Worm (Caenorhabditis elegans) whole organism, late embryonic: ENCODE measurements around the gene alg-1.

Source experiments
- C38D4.7 ChIP-seq: fragments of 200-800 bp; sonication (Bioruptor generic); optimal IDR thresholded peaks from 2 replicates; lab custom pipeline; 2018; ENCODE audit warnings: mild to moderate bottlenecking, missing genetic modification characterization, moderate library complexity, missing compliant biosample characterization
- F13H6.1 ChIP-seq: sonication (generic microtip); optimal IDR thresholded peaks from 2 replicates; lab custom pipeline; 2016; ENCODE audit warnings: missing genetic modification characterization, missing compliant biosample characterization
- K02D7.2 ChIP-seq: sonication (generic microtip); optimal IDR thresholded peaks from 2 replicates; lab custom pipeline; 2017; ENCODE audit warnings: mild to moderate bottlenecking, missing genetic modification characterization, missing compliant biosample characterization
- K09A11.1 ChIP-seq: sonication (generic microtip); optimal IDR thresholded peaks from 2 replicates; lab custom pipeline; 2017; ENCODE audit warnings: antibody characterized with exemption, mild to moderate bottlenecking, missing genetic modification characterization, missing compliant biosample characterization; ENCODE audit not compliant: insufficient read depth
- Y22D7AL.16 ChIP-seq: sonication (generic microtip); optimal IDR thresholded peaks from 2 replicates; lab custom pipeline; 2016; ENCODE audit warnings: missing genetic modification characterization, missing compliant biosample characterization
- ama-1 ChIP-seq: fragments of 150-350 bp; optimal IDR thresholded peaks from 2 replicates; lab custom pipeline; 2014
- ceh-18 ChIP-seq: sonication (generic microtip); optimal IDR thresholded peaks from 2 replicates; lab custom pipeline; 2016; ENCODE audit warnings: missing genetic modification characterization, missing compliant biosample characterization
- ceh-19 ChIP-seq: fragments of 200-800 bp; sonication (Bioruptor generic); optimal IDR thresholded peaks from 2 replicates; lab custom pipeline; 2018; ENCODE audit warnings: mild to moderate bottlenecking, missing genetic modification characterization, missing compliant biosample characterization
- ceh-24 ChIP-seq: sonication (generic microtip); optimal IDR thresholded peaks from 2 replicates; lab custom pipeline; 2016; ENCODE audit warnings: mild to moderate bottlenecking, missing genetic modification characterization, missing compliant biosample characterization
- ceh-30 ChIP-seq: fragments of 150-350 bp; optimal IDR thresholded peaks from 2 replicates; lab custom pipeline; 2014; ENCODE audit warnings: missing biosample characterization, missing genetic modification characterization
- ceh-31 ChIP-seq: sonication (generic microtip); optimal IDR thresholded peaks from 2 replicates; lab custom pipeline; 2016; ENCODE audit warnings: missing genetic modification characterization, missing compliant biosample characterization
- ceh-34 ChIP-seq: sonication (generic microtip); optimal IDR thresholded peaks from 2 replicates; lab custom pipeline; 2016; ENCODE audit warnings: mild to moderate bottlenecking, missing genetic modification characterization, missing compliant biosample characterization
- ceh-45 ChIP-seq: fragments of 200-800 bp; sonication (Bioruptor generic); IDR thresholded peaks from 2 replicates; pipeline ENCODE4 v1.3.6; 2022; ENCODE audit warnings: missing genetic modification reagents, missing genetic modification characterization, missing compliant biosample characterization
- ceh-9 ChIP-seq: sonication (generic microtip); optimal IDR thresholded peaks from 2 replicates; lab custom pipeline; 2016; ENCODE audit warnings: mild to moderate bottlenecking, missing genetic modification characterization, inconsistent platforms, missing compliant biosample characterization
- elt-2 ChIP-seq: sonication (generic microtip); optimal IDR thresholded peaks from 2 replicates; lab custom pipeline; 2016; ENCODE audit warnings: missing genetic modification reagents, missing genetic modification characterization, missing compliant biosample characterization
- ets-4 ChIP-seq: sonication (generic microtip); optimal IDR thresholded peaks from 2 replicates; lab custom pipeline; 2016; ENCODE audit warnings: missing genetic modification characterization, missing compliant biosample characterization
- gmeb-2 ChIP-seq: sonication (generic microtip); optimal IDR thresholded peaks from 2 replicates; lab custom pipeline; 2016; ENCODE audit warnings: missing genetic modification characterization, inconsistent platforms, missing compliant biosample characterization
- hlh-13 ChIP-seq: fragments of 200-800 bp; sonication (Bioruptor generic); optimal IDR thresholded peaks from 2 replicates; lab custom pipeline; 2018; ENCODE audit warnings: mild to moderate bottlenecking, missing genetic modification characterization, missing compliant biosample characterization
- hlh-15 ChIP-seq: sonication (generic microtip); optimal IDR thresholded peaks from 2 replicates; lab custom pipeline; 2016; ENCODE audit warnings: missing genetic modification characterization, missing compliant biosample characterization
- hlh-30 ChIP-seq: sonication (generic microtip); optimal IDR thresholded peaks from 2 replicates; lab custom pipeline; 2017; ENCODE audit warnings: antibody characterized with exemption, missing genetic modification characterization, missing compliant biosample characterization; ENCODE audit not compliant: insufficient read depth
- hlh-6 ChIP-seq: sonication (generic microtip); optimal IDR thresholded peaks from 2 replicates; lab custom pipeline; 2016; ENCODE audit warnings: missing genotype, missing genetic modification characterization, missing compliant biosample characterization
- hlh-8 ChIP-seq: sonication (generic microtip); optimal IDR thresholded peaks from 2 replicates; lab custom pipeline; 2016; ENCODE audit warnings: missing genotype, missing genetic modification characterization, missing compliant biosample characterization
- lim-6 ChIP-seq: sonication (generic microtip); optimal IDR thresholded peaks from 2 replicates; lab custom pipeline; 2016; ENCODE audit warnings: missing genetic modification characterization, missing compliant biosample characterization
- madf-2 ChIP-seq: sonication (generic microtip); optimal IDR thresholded peaks from 2 replicates; lab custom pipeline; 2017; ENCODE audit warnings: missing genetic modification characterization, missing compliant biosample characterization
- mec-3 ChIP-seq: sonication (generic microtip); optimal IDR thresholded peaks from 2 replicates; lab custom pipeline; 2016; ENCODE audit warnings: borderline replicate concordance, missing genetic modification characterization, missing compliant biosample characterization
- nfya-1 ChIP-seq: sonication (generic microtip); optimal IDR thresholded peaks from 2 replicates; lab custom pipeline; 2017; ENCODE audit warnings: missing genetic modification characterization, mild to moderate bottlenecking, missing compliant biosample characterization, antibody characterized with exemption, moderate library complexity
- npax-4 ChIP-seq: sonication (generic microtip); optimal IDR thresholded peaks from 2 replicates; lab custom pipeline; 2016; ENCODE audit warnings: missing genetic modification characterization, missing compliant biosample characterization
- odd-2 ChIP-seq: sonication (generic microtip); optimal IDR thresholded peaks from 2 replicates; lab custom pipeline; 2017; ENCODE audit warnings: antibody characterized with exemption, mild to moderate bottlenecking, missing genetic modification characterization, missing compliant biosample characterization
- pat-9 ChIP-seq: fragments of 200-800 bp; sonication (Bioruptor generic); optimal IDR thresholded peaks from 2 replicates; lab custom pipeline; 2018; ENCODE audit warnings: mild to moderate bottlenecking, missing genetic modification characterization, moderate library complexity, missing compliant biosample characterization
- pax-1 ChIP-seq: fragments of 150-350 bp; optimal IDR thresholded peaks from 2 replicates; lab custom pipeline; 2014; ENCODE audit warnings: missing biosample characterization, missing genetic modification characterization
- pha-2 ChIP-seq: sonication (generic microtip); optimal IDR thresholded peaks from 2 replicates; lab custom pipeline; 2017; ENCODE audit warnings: mild to moderate bottlenecking, missing genetic modification characterization, missing compliant biosample characterization
- pqm-1 ChIP-seq: sonication (generic microtip); optimal IDR thresholded peaks from 2 replicates; lab custom pipeline; 2016; ENCODE audit warnings: missing genetic modification characterization, missing compliant biosample characterization
- ref-2 ChIP-seq: sonication (generic microtip); optimal IDR thresholded peaks from 2 replicates; lab custom pipeline; 2016; ENCODE audit warnings: missing genetic modification characterization, missing compliant biosample characterization
- rnt-1 ChIP-seq: sonication (generic microtip); optimal IDR thresholded peaks from 2 replicates; lab custom pipeline; 2016; ENCODE audit warnings: missing genetic modification characterization, missing compliant biosample characterization
- tbx-2 ChIP-seq: sonication (generic microtip); optimal IDR thresholded peaks from 2 replicates; lab custom pipeline; 2016; ENCODE audit warnings: missing genetic modification characterization, missing compliant biosample characterization
- ttx-3 ChIP-seq: sonication (generic microtip); optimal IDR thresholded peaks from 2 replicates; lab custom pipeline; 2016; ENCODE audit warnings: missing genetic modification reagents, missing genetic modification characterization, missing compliant biosample characterization
- unc-3 ChIP-seq, 2 experiments: fragments of 200-800 bp in 1 of 2; sonication (Bioruptor generic) in 1 of 2; sonication (generic microtip) in 1 of 2; conservative IDR thresholded peaks in 1 of 2; optimal IDR thresholded peaks in 1 of 2; 2 replicates each; pipeline versions ENCODE4 v1.3.6 to Lab custom; 2016 to 2022; ENCODE audit warnings: missing compliant biosample characterization in 2 of 2, missing genetic modification characterization in 2 of 2, missing genetic modification reagents in 1 of 2
- unc-42 ChIP-seq: sonication (generic microtip); optimal IDR thresholded peaks from 2 replicates; lab custom pipeline; 2016; ENCODE audit warnings: missing genotype, missing genetic modification characterization, missing compliant biosample characterization
- unc-55 ChIP-seq: sonication (generic microtip); optimal IDR thresholded peaks from 2 replicates; lab custom pipeline; 2017; ENCODE audit warnings: missing biosample characterization, missing genetic modification reagents, missing genetic modification characterization

alg-1 gene

DNA sequence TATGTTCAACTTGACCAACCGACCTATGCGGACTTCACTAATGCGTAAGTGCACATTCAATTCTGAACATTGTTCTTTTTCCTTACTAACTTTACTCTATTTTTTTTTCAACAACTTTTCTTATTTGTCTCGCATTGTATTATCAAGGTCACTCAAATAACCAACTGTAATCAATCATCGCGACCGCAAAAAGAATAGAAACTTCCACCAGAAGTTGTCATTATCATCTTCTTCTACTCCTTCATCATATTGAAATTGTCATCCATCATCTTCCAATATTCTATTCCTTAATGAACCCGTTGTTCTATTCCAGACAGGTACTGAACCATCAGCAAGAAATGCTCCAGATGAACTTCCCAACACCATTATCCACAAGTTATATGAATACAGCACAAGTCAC lies 9.5 kb upstream of the alg-1 start:
- no peak for TF ChIP-seq hlh-13 (GFP tag; lab: Kevin White, UChicago)
- no peak for TF ChIP-seq npax-4 (tag; lab: Kevin White, UChicago)
- TF ChIP-seq ceh-24, result no peak
- TF ChIP-seq lim-6 (tag; lab: Kevin White, UChicago), result no peak
- TF ChIP-seq pat-9 (tag; lab: Kevin White, UChicago), result no peak
- TF ChIP-seq ceh-30, result no peak
- TF ChIP-seq pax-1 (tag; lab: Kevin White, UChicago), result no peak
- TF ChIP-seq hlh-6 (tag; lab: Kevin White, UChicago), result no peak
- no peak for TF ChIP-seq tbx-2 (tag; lab: Kevin White, UChicago)
- no peak for TF ChIP-seq madf-2 (tag; lab: Kevin White, UChicago)
- TF ChIP-seq unc-3 (GFP tag; conservative IDR thresholded peaks at IDR 0.05; lab: Robert Waterston, UW), result no peak
- TF ChIP-seq unc-3 (tag; optimal IDR thresholded peaks at IDR 0.05; lab: Kevin White, UChicago), result no peak
- TF ChIP-seq C38D4.7 (GFP tag; lab: Kevin White, UChicago), result no peak
- no peak for TF ChIP-seq Y22D7AL.16 (tag; lab: Kevin White, UChicago)
- TF ChIP-seq mec-3 (tag; lab: Kevin White, UChicago), result no peak
- no peak for TF ChIP-seq ceh-45 (GFP tag; lab: Robert Waterston, UW)

ce11 chrX:13940287-13940686 lies 8.6 kb upstream of the alg-1 start:
- TF ChIP-seq ttx-3 (no peak), hlh-30 (tag; lab: Kevin White, UChicago) (no peak), hlh-8 (tag; lab: Kevin White, UChicago) (no peak)

DNA sequence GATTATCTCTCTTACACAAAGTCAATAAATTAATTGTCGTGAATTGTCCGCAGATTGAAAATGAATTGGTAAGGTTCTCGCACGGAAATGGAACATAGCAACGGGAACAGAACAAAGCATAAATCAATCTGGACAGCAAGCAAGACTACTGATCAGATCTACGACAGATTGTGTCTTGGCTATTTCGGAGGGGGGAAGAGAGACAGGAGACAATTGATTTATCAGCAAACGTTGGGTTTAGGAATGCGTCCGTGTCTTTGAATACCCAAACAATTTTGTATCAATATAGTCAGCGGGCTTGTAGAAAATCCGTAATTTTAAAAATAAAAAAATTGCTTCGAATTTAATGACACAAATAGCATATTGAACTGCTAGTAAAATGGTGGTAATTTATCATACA lies 7.6 kb upstream of the alg-1 start:
- TF ChIP-seq unc-55 (GFP tag; lab: Kevin White, UChicago), result peak; percentile 24
- TF ChIP-seq hlh-8 (tag; lab: Kevin White, UChicago), result no peak
- TF ChIP-seq ama-1 (lab: Kevin White, UChicago), result no peak

DNA sequence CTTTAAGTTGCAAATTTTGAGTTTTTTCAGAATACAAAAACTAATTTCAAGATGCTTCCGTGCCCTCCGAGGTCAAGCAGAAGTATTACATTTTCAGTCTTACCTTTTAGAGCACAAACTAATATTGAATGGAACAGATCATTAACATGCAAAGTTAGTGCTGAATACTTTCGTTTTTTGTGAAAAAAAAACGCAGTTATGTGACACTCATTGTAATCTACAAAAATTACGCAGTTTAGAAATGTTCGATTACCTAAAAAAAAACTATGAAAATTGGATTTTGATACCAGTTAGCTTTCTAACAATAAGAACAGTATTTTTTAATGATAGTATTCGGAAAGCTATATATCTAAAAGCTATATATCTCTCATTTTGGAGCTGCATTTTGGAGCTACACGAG lies 7.0 kb upstream of the alg-1 start:
- TF ChIP-seq ceh-34 (tag; lab: Kevin White, UChicago) (no peak), pha-2 (no peak), unc-55 (GFP tag; lab: Kevin White, UChicago) (no peak), ets-4 (tag; lab: Kevin White, UChicago) (no peak)

ce11 chrX:13944184-13944583 lies 4.7 kb upstream of the alg-1 start:
- TF ChIP-seq unc-42 (tag; lab: Kevin White, UChicago) (peak; percentile 96), ceh-31 (tag; lab: Kevin White, UChicago) (peak; percentile 64), ceh-45 (GFP tag; lab: Robert Waterston, UW) (no peak), unc-55 (GFP tag; lab: Kevin White, UChicago) (no peak)

DNA sequence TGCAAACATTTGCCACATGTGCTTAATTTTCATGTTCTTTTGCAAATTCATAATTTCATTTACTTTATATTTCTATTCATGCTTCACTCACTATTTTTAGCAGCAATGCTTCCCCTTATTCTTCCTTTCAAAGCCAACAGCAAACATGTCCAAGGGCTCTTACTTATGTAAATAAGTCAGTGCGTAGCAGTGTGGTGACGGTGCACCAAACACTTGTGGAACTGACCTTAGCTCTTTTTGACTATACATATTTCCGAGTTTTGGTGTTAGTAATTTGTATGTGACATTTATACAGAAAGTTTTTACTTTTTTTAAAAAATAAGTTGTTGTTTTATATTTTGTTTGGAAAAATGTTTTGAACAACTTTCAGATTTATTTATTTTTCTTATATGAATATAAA lies 3.8 kb upstream of the alg-1 start:
- TF ChIP-seq nfya-1 (tag; lab: Kevin White, UChicago) (no peak), ceh-19 (GFP tag; lab: Kevin White, UChicago) (no peak), ceh-9 (no peak), K02D7.2 (tag; lab: Kevin White, UChicago) (no peak), gmeb-2 (tag; lab: Kevin White, UChicago) (no peak), elt-2 (tag; lab: Kevin White, UChicago) (no peak), ref-2 (no peak), hlh-15 (no peak), odd-2 (tag; lab: Kevin White, UChicago) (no peak), K09A11.1 (no peak), ceh-18 (tag; lab: Kevin White, UChicago) (no peak), rnt-1 (tag; lab: Kevin White, UChicago) (no peak), F13H6.1 (no peak), pqm-1 (no peak)
